Worm (Caenorhabditis elegans) whole organism, young adult: ENCODE results near the gene C17C3.6.
A peak's percentile ranks its signal among the peaks of the same experiment; 100 is the strongest.

Experiments
- F57C9.4 ChIP-seq: sonication (generic microtip); optimal IDR thresholded peaks from 2 replicates; lab custom pipeline; 2017; ENCODE audit warnings: mild to moderate bottlenecking, missing genetic modification characterization, missing compliant biosample characterization
- bed-1 ChIP-seq: fragments of 200-800 bp; sonication (Bioruptor generic); IDR thresholded peaks from 2 replicates; pipeline ENCODE4 v1.3.6; 2022; ENCODE audit warnings: missing genetic modification reagents, missing genetic modification characterization, missing compliant biosample characterization
- bed-2 ChIP-seq: fragments of 200-800 bp; sonication (Bioruptor generic); IDR thresholded peaks from 2 replicates; pipeline ENCODE4 v1.3.6; 2022; ENCODE audit warnings: missing genetic modification reagents, missing genetic modification characterization, missing compliant biosample characterization
- ceh-100 ChIP-seq: fragments of 200-800 bp; sonication (Bioruptor generic); IDR thresholded peaks from 2 replicates; pipeline ENCODE4 v1.3.6; 2022; ENCODE audit warnings: missing genetic modification reagents, missing genetic modification characterization, missing compliant biosample characterization
- ceh-27 ChIP-seq: fragments of 200-800 bp; sonication (Bioruptor generic); optimal IDR thresholded peaks from 2 replicates; lab custom pipeline; 2018; ENCODE audit warnings: mild to moderate bottlenecking, missing genetic modification characterization, moderate library complexity, missing compliant biosample characterization
- lin-35 ChIP-seq, 3 experiments: fragments of 150-350 bp in 2 of 3; sonication (generic microtip) in 1 of 3; optimal IDR thresholded peaks; 2 replicates each; lab custom pipeline; 2014 to 2018; ENCODE audit warnings: missing biosample characterization in 3 of 3, missing genetic modification characterization in 3 of 3, missing genetic modification reagents in 3 of 3
- lin-40 ChIP-seq: sonication (generic microtip); optimal IDR thresholded peaks from 2 replicates; lab custom pipeline; 2016; ENCODE audit warnings: missing genetic modification characterization, mild to moderate bottlenecking, missing compliant biosample characterization, missing genotype, missing genetic modification reagents
- nhr-90 ChIP-seq: sonication (generic microtip); optimal IDR thresholded peaks from 2 replicates; lab custom pipeline; 2016; ENCODE audit warnings: missing genotype, mild to moderate bottlenecking, missing genetic modification characterization, missing compliant biosample characterization
- sea-2 ChIP-seq: fragments of 200-800 bp; sonication (Bioruptor generic); IDR thresholded peaks from 2 replicates; pipeline ENCODE4 v1.3.6; 2022; ENCODE audit warnings: missing genetic modification characterization, missing compliant biosample characterization
- ztf-3 ChIP-seq: fragments of 200-800 bp; sonication (Bioruptor generic); optimal IDR thresholded peaks from 2 replicates; lab custom pipeline; 2018; ENCODE audit warnings: mild to moderate bottlenecking, missing genetic modification characterization, missing compliant biosample characterization

DNA sequence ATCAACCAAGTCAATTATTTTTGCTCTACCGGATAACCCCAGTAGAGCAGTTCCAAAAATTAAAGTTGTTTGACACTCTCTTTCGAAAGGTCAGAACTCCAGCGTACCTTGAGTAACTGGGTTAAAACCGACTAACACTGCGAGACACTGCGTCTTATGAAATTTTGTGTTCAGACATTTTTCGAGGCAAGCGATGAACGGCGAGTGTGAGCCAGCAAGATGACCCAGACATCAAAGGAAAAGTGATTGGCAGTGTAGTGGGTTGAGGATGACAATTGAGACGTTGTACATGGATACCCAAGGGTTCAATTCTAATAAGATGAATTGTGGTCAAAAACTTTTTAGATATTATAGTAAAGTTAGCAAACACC is 5.7 kb upstream of the C17C3.6 start:
- TF ChIP-seq nhr-90 (tag; lab: Kevin White, UChicago) (no peak), lin-35 (GFP tag; optimal IDR thresholded peaks at IDR 0.05; lab: Kevin White, UChicago) (no peak), ztf-3 (GFP tag; lab: Kevin White, UChicago) (no peak), sea-2 (no peak), lin-40 (tag; lab: Kevin White, UChicago) (no peak), ceh-100 (GFP tag; lab: Robert Waterston, UW) (no peak), F57C9.4 (tag; lab: Kevin White, UChicago) (no peak), bed-2 (GFP tag; lab: Robert Waterston, UW) (no peak), ceh-27 (GFP tag; lab: Kevin White, UChicago) (peak; percentile 50), bed-1 (no peak)
